Fruit fly (Drosophila melanogaster) whole organism, prepupa: ENCODE data around the gene smid.

Experiments
- Blimp-1 ChIP-seq: fragments of 200-800 bp; sonication (Bioruptor generic); optimal IDR thresholded peaks from 3 replicates; lab custom pipeline; 2017; ENCODE audit warnings: missing biosample characterization, missing genetic modification characterization, mild to moderate bottlenecking, moderate library complexity, missing genetic modification reagents
- CG10631 ChIP-seq: fragments of 200-800 bp; sonication (Bioruptor generic); optimal IDR thresholded peaks from 2 replicates; lab custom pipeline; 2016; ENCODE audit warnings: missing biosample characterization, missing genetic modification characterization
- CG10669 ChIP-seq: fragments of 200-800 bp; sonication (Bioruptor generic); optimal IDR thresholded peaks from 3 replicates; lab custom pipeline; 2018; ENCODE audit warnings: missing biosample characterization, mild to moderate bottlenecking, missing genetic modification characterization, moderate library complexity
- CG15336 ChIP-seq: fragments of 200-800 bp; sonication (Bioruptor generic); IDR thresholded peaks from 2 replicates; pipeline ENCODE4 v1.3.6; 2022; ENCODE audit warnings: missing biosample characterization, missing genetic modification characterization
- CG1621 ChIP-seq: fragments of 200-800 bp; sonication (Bioruptor generic); optimal IDR thresholded peaks from 3 replicates; lab custom pipeline; 2018; ENCODE audit warnings: missing biosample characterization, mild to moderate bottlenecking, missing genetic modification characterization
- CG16779 ChIP-seq: fragments of 200-800 bp; sonication (Bioruptor generic); optimal IDR thresholded peaks from 3 replicates; lab custom pipeline; 2017; ENCODE audit warnings: missing biosample characterization, mild to moderate bottlenecking, missing genetic modification characterization
- CG3032 ChIP-seq: fragments of 200-800 bp; optimal IDR thresholded peaks from 2 replicates; lab custom pipeline; 2019; ENCODE audit warnings: missing biosample characterization, mild to moderate bottlenecking, missing genetic modification characterization, moderate library complexity
- CG31627 ChIP-seq: fragments of 200-800 bp; sonication (Bioruptor generic); optimal IDR thresholded peaks from 3 replicates; lab custom pipeline; 2016; ENCODE audit warnings: missing biosample characterization, missing genetic modification characterization
- CG3919 ChIP-seq: fragments of 200-800 bp; sonication (Bioruptor generic); optimal IDR thresholded peaks from 3 replicates; lab custom pipeline; 2016; ENCODE audit warnings: missing biosample characterization, missing genetic modification characterization
- CG6163 ChIP-seq: fragments of 200-800 bp; sonication (Bioruptor generic); IDR thresholded peaks from 3 replicates; pipeline ENCODE4 v1.3.6; 2022; ENCODE audit warnings: missing biosample characterization, missing genetic modification characterization
- CG6276 ChIP-seq: fragments of 200-800 bp; sonication (Bioruptor generic); optimal IDR thresholded peaks from 2 replicates; lab custom pipeline; 2017; ENCODE audit warnings: missing biosample characterization, mild to moderate bottlenecking, missing genetic modification characterization
- CG6792 ChIP-seq: fragments of 200-800 bp; sonication (Bioruptor generic); optimal IDR thresholded peaks from 3 replicates; lab custom pipeline; 2016; ENCODE audit warnings: missing biosample characterization, missing genetic modification characterization
- CG6808 ChIP-seq: fragments of 200-800 bp; sonication (Bioruptor generic); optimal IDR thresholded peaks from 3 replicates; lab custom pipeline; 2017; ENCODE audit warnings: missing biosample characterization, missing genetic modification characterization, mild to moderate bottlenecking, moderate library complexity, missing genetic modification reagents
- CG6854 ChIP-seq: fragments of 200-800 bp; sonication (Bioruptor generic); optimal IDR thresholded peaks from 2 replicates; lab custom pipeline; 2017; ENCODE audit warnings: missing biosample characterization, mild to moderate bottlenecking, missing genetic modification characterization
- CG7368 ChIP-seq: fragments of 200-800 bp; sonication (Bioruptor generic); optimal IDR thresholded peaks from 3 replicates; lab custom pipeline; 2016; ENCODE audit warnings: missing biosample characterization, missing genetic modification characterization
- CG8319 ChIP-seq: fragments of 200-800 bp; sonication (Bioruptor generic); optimal IDR thresholded peaks from 3 replicates; lab custom pipeline; 2016; ENCODE audit warnings: missing biosample characterization, missing genetic modification characterization
- CG9139 ChIP-seq: fragments of 200-800 bp; sonication (Bioruptor generic); optimal IDR thresholded peaks from 3 replicates; lab custom pipeline; 2017; ENCODE audit warnings: missing biosample characterization, mild to moderate bottlenecking, missing genetic modification characterization
- Eip75B ChIP-seq: fragments of 200-800 bp; sonication (Bioruptor generic); optimal IDR thresholded peaks from 3 replicates; lab custom pipeline; 2016; ENCODE audit warnings: missing biosample characterization, missing genetic modification characterization
- Eip78C ChIP-seq: fragments of 200-800 bp; sonication (Bioruptor generic); peaks from one replicate; lab custom pipeline; 2016; ENCODE audit warnings: missing biosample characterization, missing genetic modification characterization
- Eip93F ChIP-seq: fragments of 200-800 bp; sonication (Bioruptor generic); optimal IDR thresholded peaks from 2 replicates; lab custom pipeline; 2016; ENCODE audit warnings: missing biosample characterization, mild to moderate bottlenecking, missing genetic modification characterization
- Hr39 ChIP-seq: fragments of 200-800 bp; sonication (Bioruptor generic); optimal IDR thresholded peaks from 2 replicates; lab custom pipeline; 2016; ENCODE audit warnings: missing biosample characterization, missing genetic modification characterization
- Hr4 ChIP-seq: fragments of 200-800 bp; sonication (Bioruptor generic); optimal IDR thresholded peaks from 3 replicates; lab custom pipeline; 2016; ENCODE audit warnings: missing biosample characterization, missing genetic modification characterization
- OdsH ChIP-seq: fragments of 200-800 bp; sonication (Bioruptor generic); optimal IDR thresholded peaks from 3 replicates; lab custom pipeline; 2016; ENCODE audit warnings: missing biosample characterization, missing genetic modification characterization
- Sox14 ChIP-seq: fragments of 200-800 bp; sonication (Bioruptor generic); optimal IDR thresholded peaks from 3 replicates; lab custom pipeline; 2016; ENCODE audit warnings: missing biosample characterization, missing genetic modification characterization
- Sox15 ChIP-seq: fragments of 200-800 bp; sonication (Bioruptor generic); optimal IDR thresholded peaks from 3 replicates; lab custom pipeline; 2016; ENCODE audit warnings: missing biosample characterization, missing genetic modification characterization
- acj6 ChIP-seq: fragments of 200-800 bp; sonication (Bioruptor generic); optimal IDR thresholded peaks from 3 replicates; lab custom pipeline; 2016; ENCODE audit warnings: missing biosample characterization, missing genetic modification characterization
- cyc ChIP-seq: fragments of 200-800 bp; sonication (Bioruptor generic); optimal IDR thresholded peaks from 3 replicates; lab custom pipeline; 2016; ENCODE audit warnings: missing biosample characterization, missing genetic modification characterization
- dac ChIP-seq: fragments of 200-800 bp; sonication (Bioruptor generic); optimal IDR thresholded peaks from 2 replicates; lab custom pipeline; 2017; ENCODE audit warnings: missing biosample characterization, mild to moderate bottlenecking, missing genetic modification characterization
- dsx ChIP-seq: fragments of 200-800 bp; optimal IDR thresholded peaks from 3 replicates; lab custom pipeline; 2019; ENCODE audit warnings: missing biosample characterization, mild to moderate bottlenecking, missing genetic modification characterization, moderate library complexity; ENCODE audit not compliant: poor library complexity, severe bottlenecking
- esn ChIP-seq: fragments of 200-800 bp; sonication (Bioruptor generic); optimal IDR thresholded peaks from 2 replicates; lab custom pipeline; 2016; ENCODE audit warnings: missing biosample characterization, mild to moderate bottlenecking, missing genetic modification characterization, moderate library complexity
- fd59A ChIP-seq: fragments of 200-800 bp; sonication (Bioruptor generic); optimal IDR thresholded peaks from 2 replicates; lab custom pipeline; 2017; ENCODE audit warnings: missing biosample characterization, mild to moderate bottlenecking, missing genetic modification characterization, missing genetic modification reagents
- fd85E ChIP-seq: fragments of 200-800 bp; sonication (Bioruptor generic); optimal IDR thresholded peaks from 3 replicates; lab custom pipeline; 2016; ENCODE audit warnings: missing biosample characterization, missing genetic modification characterization
- fkh ChIP-seq: fragments of 200-800 bp; sonication (Bioruptor generic); optimal IDR thresholded peaks from 3 replicates; lab custom pipeline; 2017; ENCODE audit warnings: missing biosample characterization, mild to moderate bottlenecking, missing genetic modification characterization, moderate library complexity
- lz ChIP-seq: fragments of 200-800 bp; sonication (Bioruptor generic); optimal IDR thresholded peaks from 3 replicates; lab custom pipeline; 2016; ENCODE audit warnings: missing biosample characterization, missing genetic modification characterization
- net ChIP-seq: fragments of 200-800 bp; sonication (Bioruptor generic); optimal IDR thresholded peaks from 3 replicates; lab custom pipeline; 2016; ENCODE audit warnings: missing biosample characterization, missing genetic modification characterization
- pdm3 ChIP-seq: fragments of 200-800 bp; sonication (Bioruptor generic); optimal IDR thresholded peaks from 3 replicates; lab custom pipeline; 2016; ENCODE audit warnings: missing biosample characterization, missing genetic modification characterization
- spab ChIP-seq: fragments of 200-800 bp; sonication (Bioruptor generic); optimal IDR thresholded peaks from 2 replicates; lab custom pipeline; 2017; ENCODE audit warnings: missing biosample characterization, mild to moderate bottlenecking, missing genetic modification characterization, missing genetic modification reagents
- ss ChIP-seq, 2 experiments: fragments of 200-800 bp; sonication (Bioruptor generic); optimal IDR thresholded peaks; 2 replicates in 1 of 2; 3 replicates in 1 of 2; lab custom pipeline; 2017 to 2018; ENCODE audit warnings: mild to moderate bottlenecking in 2 of 2, missing biosample characterization in 2 of 2, missing genetic modification characterization in 2 of 2, moderate library complexity in 1 of 2
- topi ChIP-seq: fragments of 200-800 bp; sonication (Bioruptor generic); optimal IDR thresholded peaks from 3 replicates; lab custom pipeline; 2016; ENCODE audit warnings: missing biosample characterization, missing genetic modification characterization

Gene smid

DNA sequence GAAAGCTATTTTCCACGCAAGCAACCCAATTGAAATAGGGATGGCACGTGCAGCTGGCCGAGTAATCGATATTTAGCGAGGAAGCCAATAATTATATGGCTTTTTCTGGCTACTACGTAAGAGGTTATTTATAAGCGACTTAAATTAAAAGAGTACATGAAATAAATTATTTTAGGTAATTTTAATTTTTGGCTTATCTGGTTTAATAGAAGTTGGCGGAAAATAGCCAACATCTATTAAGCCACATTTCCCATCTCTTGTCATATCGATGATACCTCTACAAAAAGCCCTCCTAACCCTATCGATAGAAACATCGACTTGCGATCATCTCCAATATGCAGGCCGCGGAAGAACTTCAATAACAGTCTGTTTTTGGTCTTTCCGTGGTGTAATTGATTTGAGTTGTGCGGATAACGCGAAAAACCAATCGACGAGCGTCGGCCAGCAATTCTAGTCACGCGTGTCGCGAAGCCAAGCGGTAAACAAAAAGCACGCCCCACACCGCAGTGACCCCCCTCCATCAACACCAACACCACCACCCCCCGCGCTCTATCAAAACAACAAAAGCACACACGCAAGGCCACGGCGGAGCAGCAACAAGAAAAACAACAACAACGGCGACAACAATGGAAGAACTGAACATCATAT lies 33.3 kb upstream of the smid start, which contains the start of the genes Srp19 and qm (continued):
- TF ChIP-seq Sox15 (no peak), fd59A (no peak), CG6276 (GFP tag; lab: Kevin White, UChicago) (no peak), CG3032 (tag; lab: Kevin White, UChicago) (peak; percentile 33), fkh (GFP tag; lab: Kevin White, UChicago) (peak; percentile 74), spab (no peak), dac (GFP tag; lab: Kevin White, UChicago) (no peak), cyc (peak; percentile 23), CG15336 (GFP tag; lab: Robert Waterston, UW) (no peak), CG8319 (GFP tag; lab: Kevin White, UChicago) (no peak), CG9139 (GFP tag; lab: Kevin White, UChicago) (peak; percentile 33), Hr4 (GFP tag; lab: Kevin White, UChicago) (no peak), Hr39 (GFP tag; lab: Kevin White, UChicago) (peak; percentile 31), CG10669 (GFP tag; lab: Kevin White, UChicago) (no peak), Sox14 (GFP tag; lab: Kevin White, UChicago) (peak; percentile 41), ss (GFP tag; optimal IDR thresholded peaks at IDR 0.05; lab: Kevin White, UChicago) (peak; percentile 67 to 90), acj6 (GFP tag; lab: Kevin White, UChicago) (no peak), Eip93F (peak; percentile 63), OdsH (GFP tag; lab: Kevin White, UChicago) (no peak), CG16779 (no peak), CG6163 (GFP tag; lab: Robert Waterston, UW) (no peak; the same call in 2 of the 3 replicates), Blimp-1 (no peak)

dm6 chr3L:7349311-7349710 lies 32.1 kb upstream of the smid start:
- TF ChIP-seq CG9139 (GFP tag; lab: Kevin White, UChicago) (no peak), pdm3 (GFP tag; lab: Kevin White, UChicago) (no peak), cyc (no peak), fd85E (no peak), dsx (GFP tag; lab: Kevin White, UChicago) (no peak), net (GFP tag; lab: Kevin White, UChicago) (no peak), fkh (GFP tag; lab: Kevin White, UChicago) (peak; percentile 79)
- TF ChIP-seq, all 60 proteins: peak for 1

dm6 chr3L:7356386-7357117 lies 24.9 kb upstream of the smid start, which contains the start of gene CTCF:
CTCF (minus strand) TSS chr3L:7356713.
- TF ChIP-seq CG3919, result peak; percentile 44
- TF ChIP-seq CG1621, result peak; percentile 24
- peak; percentile 1 for TF ChIP-seq CG10631 (GFP tag; lab: Kevin White, UChicago)
- peak; percentile 58 for TF ChIP-seq lz (GFP tag; lab: Kevin White, UChicago)
- TF ChIP-seq net (GFP tag; lab: Kevin White, UChicago), result peak; percentile 6
- no peak for TF ChIP-seq CG6792 (GFP tag; lab: Kevin White, UChicago)
- no peak for TF ChIP-seq CG6854
- peak; percentile 56 for TF ChIP-seq CG3032 (tag; lab: Kevin White, UChicago)
- peak; percentile 10 for TF ChIP-seq CG7368
- no peak for TF ChIP-seq dac (GFP tag; lab: Kevin White, UChicago)
- TF ChIP-seq Eip78C (GFP tag; lab: Kevin White, UChicago), result peak; percentile 71
- peak; percentile 67 for TF ChIP-seq esn (GFP tag; lab: Kevin White, UChicago)
- TF ChIP-seq Hr39 (GFP tag; lab: Kevin White, UChicago), result no peak
- peak; percentile 36 for TF ChIP-seq topi
- TF ChIP-seq fkh (GFP tag; lab: Kevin White, UChicago), result no peak
- no peak for TF ChIP-seq Hr4 (GFP tag; lab: Kevin White, UChicago)
- TF ChIP-seq fd85E, result no peak
- TF ChIP-seq CG31627, result peak; percentile 43
- TF ChIP-seq Sox14 (GFP tag; lab: Kevin White, UChicago), result peak; percentile 44
- TF ChIP-seq CG6808 (GFP tag; lab: Kevin White, UChicago), result no peak
- peak in 1 of 2 experiments; percentile 1 for TF ChIP-seq ss (GFP tag; optimal IDR thresholded peaks at IDR 0.05; lab: Kevin White, UChicago)
- TF ChIP-seq cyc, result peak; percentile 38
- TF ChIP-seq Eip75B (GFP tag; lab: Kevin White, UChicago), result no peak
